Worm (Caenorhabditis elegans): ENCODE data around the gene duxl-1.
"Not testable (repeated sequence)": the region's sequence is repeated elsewhere in the genome, so short reads cannot be mapped to it uniquely, and the experiment has no call there.

DNA sequence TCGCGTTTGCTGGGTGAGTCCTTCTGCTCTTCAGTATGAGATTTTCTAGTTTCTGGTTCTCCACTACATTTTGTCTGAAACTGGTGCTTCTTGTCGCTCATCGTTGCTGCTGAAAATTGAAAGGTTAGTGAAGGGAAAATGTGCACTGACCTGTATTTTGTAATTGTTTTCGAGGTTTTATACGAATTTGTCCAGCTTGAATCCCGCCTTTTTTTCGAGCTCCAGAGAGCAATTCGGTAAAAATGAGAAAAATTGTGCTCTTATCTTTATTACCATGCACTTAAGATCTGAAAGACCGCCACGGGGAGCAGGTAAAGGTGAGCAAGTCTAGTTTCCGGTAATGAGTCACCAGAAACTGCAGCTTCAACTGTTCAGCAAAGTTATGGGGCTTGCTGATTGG lies 35.7 kb upstream of the duxl-1 start, which contains the start of gene C08E3.15:
- not testable (repeated sequence) for TF ChIP-seq pqm-1 (tag; optimal IDR thresholded peaks at IDR 0.05); ceh-24 (tag; optimal IDR thresholded peaks at IDR 0.05); ama-1 (optimal IDR thresholded peaks at IDR 0.05); elt-4 (tag; optimal IDR thresholded peaks at IDR 0.05)
